Worm (Caenorhabditis elegans): Measurements from ENCODE around the gene nspd-7.

Gene nspd-7

ce11 chrIV:10250577-10251075, 18.4 kb downstream of the nspd-7 start, which contains the start of gene daf-14 (continued):
- TF ChIP-seq vab-7 (GFP tag; IDR thresholded peaks at IDR 0.05) (no peak), F44E2.7 (GFP tag; IDR thresholded peaks at IDR 0.05) (no peak), zfp-2 (tag; optimal IDR thresholded peaks at IDR 0.05) (no peak), hlh-30 (tag; optimal IDR thresholded peaks at IDR 0.05; ENCODE audit: insufficient read depth) (peak; percentile 81), zag-1 (tag; optimal IDR thresholded peaks at IDR 0.05) (no peak), lin-13 (GFP tag; optimal IDR thresholded peaks at IDR 0.05) (no peak), nhr-42 (GFP tag; IDR thresholded peaks at IDR 0.05) (no peak), nhr-41 (GFP tag; IDR thresholded peaks at IDR 0.05) (no peak), tra-1 (GFP tag; IDR thresholded peaks at IDR 0.05) (no peak), madf-9 (GFP tag; conservative IDR thresholded peaks at IDR 0.05) (no peak), nhr-48 (tag; optimal IDR thresholded peaks at IDR 0.05) (peak; percentile 20), nhr-76 (tag; optimal IDR thresholded peaks at IDR 0.05) (no peak), pqm-1 (tag; optimal IDR thresholded peaks at IDR 0.05) (no peak), hif-1 (tag; optimal IDR thresholded peaks at IDR 0.05) (no peak), dmd-6 (GFP tag; IDR thresholded peaks at IDR 0.05) (peak; percentile 52), nhr-11 (tag; optimal IDR thresholded peaks at IDR 0.05) (no peak), dmd-8 (GFP tag; IDR thresholded peaks at IDR 0.05) (no peak), nhr-237 (tag; optimal IDR thresholded peaks at IDR 0.05) (no peak), spr-1 (tag; optimal IDR thresholded peaks at IDR 0.05) (no peak), nhr-6 (tag; optimal IDR thresholded peaks at IDR 0.05) (no peak), dpl-1 (GFP tag; optimal IDR thresholded peaks at IDR 0.05) (peak; percentile 15), php-3 (GFP tag; IDR thresholded peaks at IDR 0.05) (peak; percentile 49; the same call in 1 of the 2 replicates), saeg-2 (GFP tag; IDR thresholded peaks at IDR 0.05) (no peak), sdz-12 (GFP tag; optimal IDR thresholded peaks at IDR 0.05) (no peak), ceh-62 (tag; optimal IDR thresholded peaks at IDR 0.05) (no peak), mep-1 (tag; optimal IDR thresholded peaks at IDR 0.05) (no peak), ceh-82 (tag; optimal IDR thresholded peaks at IDR 0.05) (no peak), madf-5 (GFP tag; IDR thresholded peaks at IDR 0.05) (no peak), daf-12 (tag; optimal IDR thresholded peaks at IDR 0.05) (no peak), tag-97 (GFP tag; IDR thresholded peaks at IDR 0.05) (no peak), nhr-28 (tag; optimal IDR thresholded peaks at IDR 0.05) (peak; percentile 50), snpc-4 (tag; optimal IDR thresholded peaks at IDR 0.05) (no peak), egl-27 (tag; optimal IDR thresholded peaks at IDR 0.05) (no peak), ceh-44 (GFP tag; IDR thresholded peaks at IDR 0.05) (no peak), rbr-2 (tag; optimal IDR thresholded peaks at IDR 0.05) (no peak), ZK546.5 (tag; optimal IDR thresholded peaks at IDR 0.05) (no peak), nhr-111 (GFP tag; optimal IDR thresholded peaks at IDR 0.05) (no peak), unc-62 (GFP tag; optimal IDR thresholded peaks at IDR 0.05 in 1 of 2) (peak in 1 of 2 experiments; percentile 12), unc-62 (tag; optimal IDR thresholded peaks at IDR 0.05) (no peak), F37D6.2 (tag; optimal IDR thresholded peaks at IDR 0.05) (no peak), ceh-32 (tag; optimal IDR thresholded peaks at IDR 0.05; ENCODE audit: poor library complexity) (no peak), D1046.2 (GFP tag; IDR thresholded peaks at IDR 0.05) (no peak), Y5F2A.4 (GFP tag; optimal IDR thresholded peaks at IDR 0.05) (no peak), nhr-10 (tag; optimal IDR thresholded peaks at IDR 0.05) (no peak), Y48G9A.11 (GFP tag; IDR thresholded peaks at IDR 0.05) (no peak), T20F7.1 (GFP tag; optimal IDR thresholded peaks at IDR 0.05) (no peak), skn-1 (tag; optimal IDR thresholded peaks at IDR 0.05) (no peak), mes-2 (tag; optimal IDR thresholded peaks at IDR 0.05; ENCODE audit: poor library complexity, severe bottlenecking) (no peak), unc-39 (tag; optimal IDR thresholded peaks at IDR 0.05) (no peak), lin-39 (tag; optimal IDR thresholded peaks at IDR 0.05) (no peak), Y105C5A.15 (GFP tag; IDR thresholded peaks at IDR 0.05) (no peak), nhr-77 (tag; optimal IDR thresholded peaks at IDR 0.05) (peak; percentile 30), gei-8 (GFP tag; optimal IDR thresholded peaks at IDR 0.05) (no peak)

Data from whole organism, L4 larva.